Fruit fly (Drosophila melanogaster) whole organism, pupa: ENCODE results near the gene Hsp26.
A peak's percentile ranks its signal among the peaks of the same experiment; 100 is the strongest.

Experiments used
- CG10348 ChIP-seq: fragments of 200-800 bp; sonication (Bioruptor generic); IDR thresholded peaks from 2 replicates; pipeline ENCODE4 v1.3.6; 2022; ENCODE audit warnings: missing biosample characterization, missing genetic modification characterization
- CG12605 ChIP-seq: fragments of 200-800 bp; sonication (Bioruptor generic); IDR thresholded peaks from 2 replicates; pipeline ENCODE4 v1.3.6; 2022; ENCODE audit warnings: missing biosample characterization, missing genetic modification characterization
- CG13204 ChIP-seq: fragments of 200-800 bp; sonication (Bioruptor generic); optimal IDR thresholded peaks from 2 replicates; lab custom pipeline; 2018; ENCODE audit warnings: missing biosample characterization, mild to moderate bottlenecking, missing genetic modification characterization, moderate library complexity
- CG14655 ChIP-seq: fragments of 200-800 bp; sonication (Bioruptor generic); optimal IDR thresholded peaks from 3 replicates; lab custom pipeline; 2017; ENCODE audit warnings: mild to moderate bottlenecking, missing biosample characterization, missing genetic modification reagents, missing genetic modification characterization
- CG15710 ChIP-seq: fragments of 200-800 bp; sonication (Bioruptor generic); optimal IDR thresholded peaks from 2 replicates; lab custom pipeline; 2018; ENCODE audit warnings: missing biosample characterization, mild to moderate bottlenecking, missing genetic modification characterization, moderate library complexity
- CG17806 ChIP-seq: fragments of 200-800 bp; sonication (Bioruptor generic); optimal IDR thresholded peaks from 2 replicates; lab custom pipeline; 2018; ENCODE audit warnings: missing biosample characterization, mild to moderate bottlenecking, missing genetic modification characterization, moderate library complexity
- CG32121 ChIP-seq: fragments of 200-800 bp; sonication (Bioruptor generic); IDR thresholded peaks from 2 replicates; pipeline ENCODE4 v1.3.6; 2022; ENCODE audit warnings: missing biosample characterization, missing genetic modification characterization
- CG34367 ChIP-seq: fragments of 200-800 bp; sonication (Bioruptor generic); optimal IDR thresholded peaks from 2 replicates; lab custom pipeline; 2018; ENCODE audit warnings: missing biosample characterization, mild to moderate bottlenecking, missing genetic modification characterization
- CG4496 ChIP-seq: fragments of 200-800 bp; sonication (Bioruptor generic); IDR thresholded peaks from 3 replicates; pipeline ENCODE4 v1.3.6; 2022; ENCODE audit warnings: missing biosample characterization, missing genetic modification characterization
- CG8159 ChIP-seq: fragments of 200-800 bp; sonication (Bioruptor generic); optimal IDR thresholded peaks from 3 replicates; lab custom pipeline; 2018; ENCODE audit warnings: missing biosample characterization, mild to moderate bottlenecking, missing genetic modification characterization, moderate library complexity
- CG8301 ChIP-seq: fragments of 200-800 bp; sonication (Bioruptor generic); optimal IDR thresholded peaks from 2 replicates; lab custom pipeline; 2018; ENCODE audit warnings: missing biosample characterization, mild to moderate bottlenecking, missing genetic modification characterization
- CG9948 ChIP-seq: fragments of 200-800 bp; sonication (Bioruptor generic); optimal IDR thresholded peaks from 2 replicates; lab custom pipeline; 2018; ENCODE audit warnings: missing biosample characterization, mild to moderate bottlenecking, missing genetic modification characterization, moderate library complexity
- D1 ChIP-seq: fragments of 200-800 bp; sonication (Bioruptor generic); optimal IDR thresholded peaks from 2 replicates; lab custom pipeline; 2018; ENCODE audit warnings: missing biosample characterization, mild to moderate bottlenecking, missing genetic modification characterization, moderate library complexity
- EcR ChIP-seq: fragments of 200-800 bp; sonication (Bioruptor generic); optimal IDR thresholded peaks from 3 replicates; lab custom pipeline; 2019; ENCODE audit warnings: missing biosample characterization, missing genetic modification characterization, mild to moderate bottlenecking, moderate library complexity, missing genetic modification reagents
- Ets98B ChIP-seq: fragments of 200-800 bp; sonication (Bioruptor generic); IDR thresholded peaks from 2 replicates; pipeline ENCODE4 v1.3.6; 2022; ENCODE audit warnings: missing biosample characterization, missing genetic modification characterization
- Pif1A ChIP-seq: fragments of 200-800 bp; sonication (Bioruptor generic); optimal IDR thresholded peaks from 3 replicates; lab custom pipeline; 2016; ENCODE audit warnings: missing biosample characterization, missing genetic modification characterization
- Pif1B ChIP-seq: fragments of 200-800 bp; sonication (Bioruptor generic); optimal IDR thresholded peaks from 3 replicates; lab custom pipeline; 2016; ENCODE audit warnings: missing biosample characterization, missing genetic modification characterization
- Snoo ChIP-seq: fragments of 200-800 bp; sonication (Bioruptor generic); optimal IDR thresholded peaks from 3 replicates; lab custom pipeline; 2017; ENCODE audit warnings: missing biosample characterization, mild to moderate bottlenecking, missing genetic modification characterization, inconsistent platforms
- fd96Ca ChIP-seq: fragments of 200-800 bp; sonication (Bioruptor generic); IDR thresholded peaks from 3 replicates; pipeline ENCODE4 v1.3.6; 2022; ENCODE audit warnings: missing biosample characterization, missing genetic modification characterization
- gl ChIP-seq: fragments of 200-800 bp; sonication (Bioruptor generic); optimal IDR thresholded peaks from 2 replicates; lab custom pipeline; 2018; ENCODE audit warnings: missing biosample characterization, mild to moderate bottlenecking, missing genetic modification characterization
- rn ChIP-seq: fragments of 200-800 bp; sonication (Bioruptor generic); IDR thresholded peaks from 2 replicates; pipeline ENCODE4 v1.3.6; 2022; ENCODE audit warnings: missing biosample characterization, missing genetic modification characterization

Gene Hsp26

dm6 chr3L:9361894-9362293, 15.3 kb downstream of the Hsp26 start, which contains the start of gene CG34456:
TSS of gene CG34456 (plus strand) at chr3L:9362108.
- TF ChIP-seq fd96Ca (GFP tag; lab: Robert Waterston, UW) (no peak), CG13204 (GFP tag; lab: Kevin White, UChicago) (no peak), CG4496 (GFP tag; lab: Robert Waterston, UW) (0 out of 3 replicates have a peak, but pooled peaks have one; percentile 41), Ets98B (GFP tag; lab: Robert Waterston, UW) (no peak), EcR (GFP tag; lab: Kevin White, UChicago) (peak; percentile 20)
- TF ChIP-seq, all 21 proteins: peak for 2

- no peak for TF ChIP-seq CG17806 (tag; lab: Kevin White, UChicago)
- no peak for TF ChIP-seq CG9948 (tag; lab: Kevin White, UChicago)
- TF ChIP-seq EcR (GFP tag; lab: Kevin White, UChicago), result peak; percentile 66
- peak; percentile 13 for TF ChIP-seq CG13204 (GFP tag; lab: Kevin White, UChicago)
- no peak for TF ChIP-seq CG15710 (tag; lab: Kevin White, UChicago)
- peak; percentile 28; the same call in 1 of the 3 replicates for TF ChIP-seq CG4496 (GFP tag; lab: Robert Waterston, UW)
- TF ChIP-seq CG8301 (tag; lab: Kevin White, UChicago), result no peak
- TF ChIP-seq Snoo, result peak; percentile 2
- no peak for TF ChIP-seq fd96Ca (GFP tag; lab: Robert Waterston, UW)
- no peak for TF ChIP-seq CG8159
- peak; percentile 38 for TF ChIP-seq gl (tag; lab: Kevin White, UChicago)
- TF ChIP-seq CG34367, result no peak
- no peak for TF ChIP-seq D1 (tag; lab: Kevin White, UChicago)
- TF ChIP-seq CG14655, result no peak
- no peak for TF ChIP-seq CG12605 (GFP tag; lab: Robert Waterston, UW)
- TF ChIP-seq Pif1B (GFP tag; lab: Kevin White, UChicago), result no peak
- TF ChIP-seq CG10348 (GFP tag; lab: Robert Waterston, UW), result no peak
- TF ChIP-seq Pif1A (GFP tag; lab: Kevin White, UChicago), result no peak
- no peak for TF ChIP-seq rn (GFP tag; lab: Robert Waterston, UW)
- peak; percentile 26; the same call in 1 of the 2 replicates for TF ChIP-seq Ets98B (GFP tag; lab: Robert Waterston, UW)
- TF ChIP-seq CG32121 (GFP tag; lab: Robert Waterston, UW), result 0 out of 2 replicates have a peak, but pooled peaks have one; percentile 31
Measured at dm6 chr3L:9360217-9360692, 17.0 kb downstream of the Hsp26 start, which contains the start of gene Pdxk. TSS of gene Pdxk (plus strand) at chr3L:9360316.

DNA sequence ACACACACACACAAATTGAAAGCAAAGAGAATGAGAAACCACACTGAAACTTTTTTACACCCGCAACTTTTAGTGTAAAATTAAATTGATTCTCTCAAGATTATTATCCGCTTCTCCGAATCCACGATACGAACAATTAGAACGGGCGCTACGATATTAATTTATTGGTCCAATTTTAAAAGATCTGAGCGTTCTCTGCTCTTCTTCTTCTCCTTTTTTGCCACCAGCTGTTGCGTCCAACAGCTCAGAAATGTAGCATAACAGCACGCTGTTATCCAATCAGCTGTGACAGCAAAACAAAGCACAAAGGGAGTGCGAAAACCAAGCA, 18.6 kb downstream of the Hsp26 start, which contains the start of the genes UGP and Svip:
Gene UGP, minus strand, starts transcription at position 223 of the 328 bp plus-strand sequence.
Gene Svip, plus strand, starts transcription at position 287 of the 328 bp plus-strand sequence.
- TF ChIP-seq Pif1B (GFP tag; lab: Kevin White, UChicago) (peak; percentile 47), gl (tag; lab: Kevin White, UChicago) (peak; percentile 21), CG13204 (GFP tag; lab: Kevin White, UChicago) (no peak), CG34367 (no peak), CG8159 (no peak), Ets98B (GFP tag; lab: Robert Waterston, UW) (peak; percentile 68), CG12605 (GFP tag; lab: Robert Waterston, UW) (peak; percentile 55; the same call in 1 of the 2 replicates), CG8301 (tag; lab: Kevin White, UChicago) (peak; percentile 17), CG14655 (no peak), CG32121 (GFP tag; lab: Robert Waterston, UW) (peak; percentile 56), Pif1A (GFP tag; lab: Kevin White, UChicago) (peak; percentile 27), fd96Ca (GFP tag; lab: Robert Waterston, UW) (peak; percentile 73), Snoo (no peak), CG9948 (tag; lab: Kevin White, UChicago) (no peak), CG15710 (tag; lab: Kevin White, UChicago) (peak; percentile 3), CG4496 (GFP tag; lab: Robert Waterston, UW) (peak; percentile 68; the same call in 2 of the 3 replicates), rn (GFP tag; lab: Robert Waterston, UW) (no peak), CG17806 (tag; lab: Kevin White, UChicago) (peak; percentile 4), EcR (GFP tag; lab: Kevin White, UChicago) (no peak), CG10348 (GFP tag; lab: Robert Waterston, UW) (no peak), D1 (tag; lab: Kevin White, UChicago) (no peak)

dm6 chr3L:9357830-9358712, 19.2 kb downstream of the Hsp26 start:
- TF ChIP-seq gl (tag; lab: Kevin White, UChicago) (peak; percentile 75), D1 (tag; lab: Kevin White, UChicago) (no peak), CG17806 (tag; lab: Kevin White, UChicago) (peak; percentile 31), Pif1A (GFP tag; lab: Kevin White, UChicago) (peak; percentile 18), CG9948 (tag; lab: Kevin White, UChicago) (peak; percentile 11), Snoo (no peak), rn (GFP tag; lab: Robert Waterston, UW) (no peak), CG13204 (GFP tag; lab: Kevin White, UChicago) (no peak), CG8301 (tag; lab: Kevin White, UChicago) (peak; percentile 30), CG32121 (GFP tag; lab: Robert Waterston, UW) (peak; percentile 51; the same call in 1 of the 2 replicates), fd96Ca (GFP tag; lab: Robert Waterston, UW) (no peak), CG10348 (GFP tag; lab: Robert Waterston, UW) (no peak), CG12605 (GFP tag; lab: Robert Waterston, UW) (peak; percentile 72), EcR (GFP tag; lab: Kevin White, UChicago) (no peak), CG14655 (peak; percentile 71), Ets98B (GFP tag; lab: Robert Waterston, UW) (peak; percentile 53), CG4496 (GFP tag; lab: Robert Waterston, UW) (peak; percentile 65), CG34367 (peak; percentile 21), CG15710 (tag; lab: Kevin White, UChicago) (peak; percentile 52), Pif1B (GFP tag; lab: Kevin White, UChicago) (peak; percentile 51), CG8159 (peak; percentile 31)
- TF ChIP-seq, all 21 proteins: peak for 14
